Worm (Caenorhabditis elegans) whole organism, mixed stage, embryonic: ENCODE results near the gene srab-20.

Experiments used
- bed-3 ChIP-seq: fragments of 200-800 bp; sonication (Bioruptor generic); optimal IDR thresholded peaks from 3 replicates; lab custom pipeline; 2018; ENCODE audit warnings: mild to moderate bottlenecking, missing genetic modification characterization, moderate library complexity, missing compliant biosample characterization
- blmp-1 ChIP-seq: fragments of 150-350 bp; optimal IDR thresholded peaks from 2 replicates; lab custom pipeline; 2014; ENCODE audit warnings: missing biosample characterization, missing genetic modification characterization
- ceh-39 ChIP-seq: fragments of 150-350 bp; optimal IDR thresholded peaks from 2 replicates; lab custom pipeline; 2014; ENCODE audit warnings: missing biosample characterization, missing genetic modification characterization
- ceh-43 ChIP-seq: fragments of 200-800 bp; sonication (Bioruptor generic); optimal IDR thresholded peaks from 2 replicates; lab custom pipeline; 2018; ENCODE audit warnings: mild to moderate bottlenecking, missing genetic modification characterization, moderate library complexity, missing compliant biosample characterization
- cnd-1 ChIP-seq: fragments of 200-800 bp; sonication (Bioruptor generic); optimal IDR thresholded peaks from 2 replicates; lab custom pipeline; 2018; ENCODE audit warnings: mild to moderate bottlenecking, missing genetic modification characterization, missing compliant biosample characterization
- drap-1 ChIP-seq: fragments of 200-800 bp; sonication (Bioruptor generic); optimal IDR thresholded peaks from 3 replicates; lab custom pipeline; 2018; ENCODE audit warnings: mild to moderate bottlenecking, missing genetic modification characterization, missing compliant biosample characterization
- elt-1 ChIP-seq: sonication (generic microtip); optimal IDR thresholded peaks from 2 replicates; lab custom pipeline; 2017; ENCODE audit warnings: missing genetic modification characterization, mild to moderate bottlenecking, missing compliant biosample characterization, antibody characterized with exemption, moderate library complexity, borderline replicate concordance; ENCODE audit not compliant: insufficient read depth
- elt-3 ChIP-seq: fragments of 150-350 bp; optimal IDR thresholded peaks from 2 replicates; lab custom pipeline; 2014; ENCODE audit warnings: missing biosample characterization, missing genetic modification characterization
- flh-1 ChIP-seq: fragments of 200-800 bp; sonication (Bioruptor generic); optimal IDR thresholded peaks from 2 replicates; lab custom pipeline; 2018; ENCODE audit warnings: mild to moderate bottlenecking, missing genetic modification characterization, moderate library complexity, missing compliant biosample characterization
- ham-2 ChIP-seq: fragments of 200-800 bp; sonication (Bioruptor generic); optimal IDR thresholded peaks from 2 replicates; lab custom pipeline; 2018; ENCODE audit warnings: mild to moderate bottlenecking, missing genetic modification characterization, missing compliant biosample characterization
- hlh-1 ChIP-seq: fragments of 150-350 bp; optimal IDR thresholded peaks from 2 replicates; lab custom pipeline; 2014; ENCODE audit warnings: missing biosample characterization, missing genetic modification reagents, missing genetic modification characterization
- lin-13 ChIP-seq: fragments of 150-350 bp; optimal IDR thresholded peaks from 2 replicates; lab custom pipeline; 2014; ENCODE audit warnings: missing biosample characterization, missing genetic modification characterization
- lin-32 ChIP-seq: fragments of 200-800 bp; sonication (Bioruptor generic); optimal IDR thresholded peaks from 2 replicates; lab custom pipeline; 2018; ENCODE audit warnings: mild to moderate bottlenecking, missing genetic modification characterization, missing compliant biosample characterization
- lsy-2 ChIP-seq: fragments of 150-350 bp; optimal IDR thresholded peaks from 2 replicates; lab custom pipeline; 2014; ENCODE audit warnings: missing biosample characterization, missing genetic modification characterization
- mab-5 ChIP-seq: fragments of 150-350 bp; optimal IDR thresholded peaks from 2 replicates; lab custom pipeline; 2014; ENCODE audit warnings: missing biosample characterization, missing genetic modification characterization
- mep-1 ChIP-seq: fragments of 150-350 bp; optimal IDR thresholded peaks from 2 replicates; lab custom pipeline; 2017; ENCODE audit warnings: missing biosample characterization, missing genetic modification reagents, missing genetic modification characterization, inconsistent platforms
- mls-2 ChIP-seq: sonication (generic microtip); optimal IDR thresholded peaks from 2 replicates; lab custom pipeline; 2016; ENCODE audit warnings: mild to moderate bottlenecking, missing genetic modification characterization, moderate library complexity, missing compliant biosample characterization
- nhr-12 ChIP-seq: fragments of 150-350 bp; optimal IDR thresholded peaks from 2 replicates; lab custom pipeline; 2014; ENCODE audit warnings: missing biosample characterization, missing genetic modification characterization
- nhr-2 ChIP-seq: fragments of 150-350 bp; optimal IDR thresholded peaks from 2 replicates; lab custom pipeline; 2014; ENCODE audit warnings: missing biosample characterization, missing genetic modification characterization
- nhr-237 ChIP-seq: fragments of 150-350 bp; optimal IDR thresholded peaks from 2 replicates; lab custom pipeline; 2014; ENCODE audit warnings: missing biosample characterization, missing genetic modification characterization
- nhr-76 ChIP-seq: sonication (generic microtip); optimal IDR thresholded peaks from 2 replicates; lab custom pipeline; 2017; ENCODE audit warnings: missing biosample characterization, missing genetic modification characterization
- pha-4 ChIP-seq: fragments of 150-350 bp; optimal IDR thresholded peaks from 2 replicates; lab custom pipeline; 2018; ENCODE audit warnings: missing biosample characterization, missing genetic modification reagents, missing genetic modification characterization
- sem-2 ChIP-seq: fragments of 200-800 bp; sonication (Bioruptor generic); optimal IDR thresholded peaks from 2 replicates; lab custom pipeline; 2018; ENCODE audit warnings: mild to moderate bottlenecking, missing genetic modification characterization, missing compliant biosample characterization
- snpc-4 ChIP-seq: fragments of 150-350 bp; optimal IDR thresholded peaks from 2 replicates; lab custom pipeline; 2014; ENCODE audit warnings: missing biosample characterization, missing genetic modification characterization
- tbx-8 ChIP-seq: fragments of 200-800 bp; sonication (Bioruptor generic); optimal IDR thresholded peaks from 2 replicates; lab custom pipeline; 2018; ENCODE audit warnings: mild to moderate bottlenecking, missing genetic modification characterization, moderate library complexity, missing compliant biosample characterization
- unc-120 ChIP-seq: sonication (generic microtip); optimal IDR thresholded peaks from 2 replicates; lab custom pipeline; 2017; ENCODE audit warnings: missing genetic modification characterization, missing compliant biosample characterization; ENCODE audit not compliant: poor library complexity, severe bottlenecking
- unc-39 ChIP-seq: fragments of 150-350 bp; optimal IDR thresholded peaks from 2 replicates; lab custom pipeline; 2014; ENCODE audit warnings: missing biosample characterization, missing genetic modification characterization
- unc-62 ChIP-seq: fragments of 150-350 bp; optimal IDR thresholded peaks from 2 replicates; lab custom pipeline; 2014; ENCODE audit warnings: missing biosample characterization, missing genetic modification reagents, missing genetic modification characterization
- zip-8 ChIP-seq: fragments of 150-350 bp; optimal IDR thresholded peaks from 2 replicates; lab custom pipeline; 2014; ENCODE audit warnings: missing biosample characterization, missing genetic modification characterization
- ztf-11 ChIP-seq: fragments of 150-350 bp; optimal IDR thresholded peaks from 2 replicates; lab custom pipeline; 2014; ENCODE audit warnings: missing biosample characterization, missing genetic modification characterization

Gene srab-20

ce11 chrV:3413010-3413409, 15.8 kb upstream of the srab-20 start, which contains the start of gene txt-11:
Gene txt-11, plus strand, starts transcription at chrV:3413310.
- TF ChIP-seq sem-2 (GFP tag; lab: Kevin White, UChicago) (no peak), nhr-237 (tag; lab: Kevin White, UChicago) (no peak), ztf-11 (no peak), unc-39 (tag; lab: Kevin White, UChicago) (no peak), ham-2 (GFP tag; lab: Kevin White, UChicago) (no peak), ceh-43 (GFP tag; lab: Kevin White, UChicago) (no peak), nhr-76 (no peak), elt-1 (tag; lab: Kevin White, UChicago) (no peak), lin-32 (GFP tag; lab: Kevin White, UChicago) (no peak), snpc-4 (no peak)

ce11 chrV:3417928-3418327, 10.9 kb upstream of the srab-20 start, which contains the start of gene T20D4.3:
Gene T20D4.3, plus strand, starts transcription at chrV:3418228.
- TF ChIP-seq pha-4 (no peak), mep-1 (no peak), mls-2 (tag; lab: Kevin White, UChicago) (no peak), mab-5 (tag; lab: Kevin White, UChicago) (no peak), zip-8 (tag; lab: Kevin White, UChicago) (no peak)

ce11 chrV:3424341-3424740, 4.5 kb upstream of the srab-20 start, which contains the start of gene srab-21:
Gene srab-21, minus strand, starts transcription at chrV:3424441.
- TF ChIP-seq nhr-12 (tag; lab: Kevin White, UChicago) (no peak), nhr-2 (tag; lab: Kevin White, UChicago) (no peak), drap-1 (no peak), flh-1 (GFP tag; lab: Kevin White, UChicago) (no peak), blmp-1 (tag; lab: Kevin White, UChicago) (no peak), elt-3 (tag; lab: Kevin White, UChicago) (no peak), mab-5 (tag; lab: Kevin White, UChicago) (no peak), lsy-2 (tag; lab: Kevin White, UChicago) (no peak)

ce11 chrV:3426076-3426475, 2.7 kb upstream of the srab-20 start, which contains the start of gene srab-22:
Gene srab-22, plus strand, starts transcription at chrV:3426376.
- TF ChIP-seq lin-13 (tag; lab: Kevin White, UChicago): no peak
- TF ChIP-seq lsy-2 (tag; lab: Kevin White, UChicago): no peak
- TF ChIP-seq bed-3 (GFP tag; lab: Kevin White, UChicago): no peak
- no peak for TF ChIP-seq elt-3 (tag; lab: Kevin White, UChicago)
- TF ChIP-seq nhr-2 (tag; lab: Kevin White, UChicago): no peak
- TF ChIP-seq hlh-1: no peak
- no peak for TF ChIP-seq drap-1
- no peak for TF ChIP-seq snpc-4
- no peak for TF ChIP-seq mep-1
- TF ChIP-seq sem-2 (GFP tag; lab: Kevin White, UChicago): no peak
- no peak for TF ChIP-seq unc-120 (tag; lab: Kevin White, UChicago)
- no peak for TF ChIP-seq unc-62 (GFP tag; lab: Kevin White, UChicago)
- TF ChIP-seq ztf-11: no peak
- no peak for TF ChIP-seq ceh-39 (tag; lab: Kevin White, UChicago)
- TF ChIP-seq tbx-8 (GFP tag; lab: Kevin White, UChicago): no peak
- TF ChIP-seq lin-32 (GFP tag; lab: Kevin White, UChicago): no peak
- no peak for TF ChIP-seq cnd-1 (tag; lab: Kevin White, UChicago)
- TF ChIP-seq blmp-1 (tag; lab: Kevin White, UChicago): no peak
- no peak for TF ChIP-seq elt-1 (tag; lab: Kevin White, UChicago)

- TF ChIP-seq nhr-2 (tag; lab: Kevin White, UChicago) (peak; percentile 31), nhr-76 (no peak), lsy-2 (tag; lab: Kevin White, UChicago) (no peak), snpc-4 (no peak), unc-120 (tag; lab: Kevin White, UChicago) (no peak), ham-2 (GFP tag; lab: Kevin White, UChicago) (no peak), sem-2 (GFP tag; lab: Kevin White, UChicago) (no peak), tbx-8 (GFP tag; lab: Kevin White, UChicago) (no peak)
Measured at ce11 chrV:3431535-3431990, 2.8 kb downstream of the srab-20 start, which contains the start of the genes T20D4.19 and srj-9. Gene T20D4.19, minus strand, starts transcription at chrV:3431635. Gene srj-9, plus strand, starts transcription at chrV:3431940.
